Worm (Caenorhabditis elegans) whole organism, L4 larva: Measurements from ENCODE around the gene Y6E2A.1.

Source experiments
- ceh-32 ChIP-seq: sonication (generic microtip); optimal IDR thresholded peaks from 2 replicates; lab custom pipeline; 2016; ENCODE audit warnings: mild to moderate bottlenecking, missing genetic modification characterization, missing compliant biosample characterization; ENCODE audit not compliant: poor library complexity
- dpl-1 ChIP-seq: fragments of 150-350 bp; optimal IDR thresholded peaks from 2 replicates; lab custom pipeline; 2014; ENCODE audit warnings: missing biosample characterization, missing genetic modification reagents, missing genetic modification characterization
- hlh-11 ChIP-seq: fragments of 200-800 bp; sonication (Bioruptor generic); optimal IDR thresholded peaks from 2 replicates; lab custom pipeline; 2018; ENCODE audit warnings: mild to moderate bottlenecking, missing genetic modification characterization, missing compliant biosample characterization
- nhr-11 ChIP-seq: fragments of 150-350 bp; optimal IDR thresholded peaks from 2 replicates; lab custom pipeline; 2014; ENCODE audit warnings: missing biosample characterization, missing genetic modification characterization
- pqm-1 ChIP-seq: sonication (generic microtip); optimal IDR thresholded peaks from 2 replicates; lab custom pipeline; 2017; ENCODE audit warnings: missing biosample characterization, missing genetic modification characterization
- zag-1 ChIP-seq: fragments of 150-350 bp; optimal IDR thresholded peaks from 2 replicates; lab custom pipeline; 2014; ENCODE audit warnings: missing biosample characterization, missing genetic modification characterization

ce11 chrV:15719570-15719969 lies 9.3 kb upstream of the Y6E2A.1 start, which contains the start of gene Y6E2A.7:
- TF ChIP-seq dpl-1 (GFP tag; lab: Kevin White, UChicago): no peak
- TF ChIP-seq zag-1 (tag; lab: Kevin White, UChicago): no peak
- no peak for TF ChIP-seq hlh-11 (tag; lab: Kevin White, UChicago)
- no peak for TF ChIP-seq pqm-1 (tag; lab: Kevin White, UChicago)
- no peak for TF ChIP-seq ceh-32 (tag; lab: Kevin White, UChicago)
- TF ChIP-seq nhr-11: no peak
